Worm (Caenorhabditis elegans): ENCODE data around the gene F59B2.3.
"Not testable (repeated sequence)": the region's sequence is repeated elsewhere in the genome, so short reads cannot be mapped to it uniquely, and the experiment has no call there.

ce11 chrIII:9005905-9006372 lies 6.4 kb upstream of the F59B2.3 start, which contains the start of gene rab-6.1:
- not testable (repeated sequence) for TF ChIP-seq nhr-47 (tag; optimal IDR thresholded peaks at IDR 0.05); F16B12.6 (tag; optimal IDR thresholded peaks at IDR 0.05); lsy-2 (tag; optimal IDR thresholded peaks at IDR 0.05); fos-1 (tag; optimal IDR thresholded peaks at IDR 0.05); unc-62 (GFP tag; optimal IDR thresholded peaks at IDR 0.05); elt-3 (tag; optimal IDR thresholded peaks at IDR 0.05); pqm-1 (tag; optimal IDR thresholded peaks at IDR 0.05)
